Worm (Caenorhabditis elegans): ENCODE measurements around the gene pitp-1.

Gene pitp-1

ce11 chrIII:3486055-3486454, 43.5 kb downstream of the pitp-1 start:
- TF ChIP-seq ekl-4 (GFP tag; IDR thresholded peaks at IDR 0.05) = no peak
- no peak for TF ChIP-seq dpl-1 (GFP tag; optimal IDR thresholded peaks at IDR 0.05)
- TF ChIP-seq dpff-1 (tag; optimal IDR thresholded peaks at IDR 0.05) = no peak
- no peak for TF ChIP-seq nhr-27 (tag; optimal IDR thresholded peaks at IDR 0.05)
- TF ChIP-seq lin-35 (GFP tag; optimal IDR thresholded peaks at IDR 0.05) = no peak
- TF ChIP-seq T26A5.8 (tag; optimal IDR thresholded peaks at IDR 0.05) = no peak
- no peak for TF ChIP-seq cebp-2 (GFP tag; IDR thresholded peaks at IDR 0.05)
- no peak for TF ChIP-seq K11D2.4 (GFP tag; IDR thresholded peaks at IDR 0.05)
- no peak for TF ChIP-seq egrh-3 (GFP tag; IDR thresholded peaks at IDR 0.05)
- no peak for TF ChIP-seq C06A6.2 (GFP tag; conservative IDR thresholded peaks at IDR 0.05)
- no peak for TF ChIP-seq hlh-12 (tag; optimal IDR thresholded peaks at IDR 0.05)
- no peak for TF ChIP-seq lsl-1 (GFP tag; optimal IDR thresholded peaks at IDR 0.05)
- TF ChIP-seq nfya-2 (GFP tag; IDR thresholded peaks at IDR 0.05) = no peak
- no peak for TF ChIP-seq F57C9.4 (tag; optimal IDR thresholded peaks at IDR 0.05)
- TF ChIP-seq F55B11.4 (tag; optimal IDR thresholded peaks at IDR 0.05; ENCODE audit: borderline replicate concordance, insufficient read depth) = no peak
- no peak for TF ChIP-seq efl-1 (GFP tag; optimal IDR thresholded peaks at IDR 0.05)
- no peak for TF ChIP-seq F52B5.7 (tag; optimal IDR thresholded peaks at IDR 0.05)

DNA sequence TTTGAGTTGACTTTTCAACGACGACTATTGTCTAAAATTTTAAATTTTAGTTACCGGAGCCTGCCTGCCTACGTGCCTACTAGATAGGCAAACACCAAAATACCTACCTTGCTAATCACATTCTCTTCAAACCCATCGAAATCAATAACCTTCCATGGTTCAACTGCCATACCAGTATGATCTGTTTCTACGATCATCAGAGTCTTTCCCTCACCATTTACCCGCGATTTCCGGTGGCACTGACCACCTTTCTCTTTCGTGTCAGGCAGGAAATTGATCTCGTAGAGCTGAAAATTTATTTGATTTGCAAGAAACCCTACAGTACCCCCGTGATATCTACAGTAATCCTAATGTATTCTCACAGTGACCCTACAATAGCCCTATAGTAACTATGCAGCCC, 44.6 kb downstream of the pitp-1 start:
- TF ChIP-seq ztf-25 (GFP tag; IDR thresholded peaks at IDR 0.05) (no peak), D2030.7 (GFP tag; IDR thresholded peaks at IDR 0.05) (no peak), dox-1 (GFP tag; IDR thresholded peaks at IDR 0.05) (no peak), T07F8.4 (tag; optimal IDR thresholded peaks at IDR 0.05) (no peak), lag-1 (GFP tag; IDR thresholded peaks at IDR 0.05) (no peak), cebp-2 (GFP tag; IDR thresholded peaks at IDR 0.05) (no peak), ceh-91 (GFP tag; IDR thresholded peaks at IDR 0.05) (no peak), egl-18 (GFP tag; IDR thresholded peaks at IDR 0.05) (no peak), snpc-1.1 (tag; optimal IDR thresholded peaks at IDR 0.05; ENCODE audit: insufficient read depth) (no peak), lin-35 (GFP tag; optimal IDR thresholded peaks at IDR 0.05) (no peak), dpl-1 (GFP tag; optimal IDR thresholded peaks at IDR 0.05) (no peak), madf-8 (GFP tag; conservative IDR thresholded peaks at IDR 0.05) (no peak), ceh-27 (GFP tag; optimal IDR thresholded peaks at IDR 0.05) (no peak), aptf-3 (GFP tag; IDR thresholded peaks at IDR 0.05) (no peak), F49E8.2 (tag; optimal IDR thresholded peaks at IDR 0.05; ENCODE audit: insufficient read depth) (no peak), nfya-1 (tag; optimal IDR thresholded peaks at IDR 0.05; ENCODE audit: borderline replicate concordance, insufficient read depth) (no peak), repo-1 (tag; optimal IDR thresholded peaks at IDR 0.05) (no peak)

ce11 chrIII:3482291-3482690, 47.3 kb downstream of the pitp-1 start, which contains the start of gene C34C12.6:
TSS of gene C34C12.6 (plus strand) at chrIII:3482591.
- no peak for TF ChIP-seq hmg-1.2 (GFP tag; IDR thresholded peaks at IDR 0.05)
- TF ChIP-seq snpc-4 (GFP tag; optimal IDR thresholded peaks at IDR 0.05) = no peak
- TF ChIP-seq snpc-4 (tag; optimal IDR thresholded peaks at IDR 0.05) = no peak
- no peak for TF ChIP-seq cebp-2 (GFP tag; IDR thresholded peaks at IDR 0.05)
- TF ChIP-seq lsl-1 (GFP tag; optimal IDR thresholded peaks at IDR 0.05) = no peak
- TF ChIP-seq nfyb-1 (GFP tag; IDR thresholded peaks at IDR 0.05) = no peak
- TF ChIP-seq nhr-120 (GFP tag; IDR thresholded peaks at IDR 0.05) = no peak
- TF ChIP-seq let-607 (tag; optimal IDR thresholded peaks at IDR 0.05) = no peak
- TF ChIP-seq ceh-91 (GFP tag; IDR thresholded peaks at IDR 0.05) = no peak
- TF ChIP-seq B0336.3 (GFP tag; IDR thresholded peaks at IDR 0.05) = no peak
